Fruit fly (Drosophila melanogaster) whole organism, embryonic: ENCODE data around the gene CG43702.

Experiments used
- Bgb ChIP-seq: fragments of 200-800 bp; sonication (Bioruptor generic); IDR thresholded peaks from 2 replicates; pipeline ENCODE4 v1.3.6; 2022; ENCODE audit warnings: missing biosample characterization, missing genetic modification characterization; ENCODE audit not compliant: partially characterized antibody
- CG11695 ChIP-seq: fragments of 200-800 bp; sonication (Bioruptor generic); IDR thresholded peaks from 3 replicates; pipeline ENCODE4 v1.3.6; 2022; ENCODE audit warnings: missing biosample characterization, missing genetic modification characterization
- CG12219 ChIP-seq: fragments of 200-800 bp; sonication (Bioruptor generic); optimal IDR thresholded peaks from 3 replicates; lab custom pipeline; 2018; ENCODE audit warnings: missing biosample characterization, mild to moderate bottlenecking, missing genetic modification characterization
- CG12236 ChIP-seq: fragments of 200-800 bp; sonication (Bioruptor generic); optimal IDR thresholded peaks from 2 replicates; lab custom pipeline; 2016; ENCODE audit warnings: missing biosample characterization, missing genetic modification characterization
- CG13296 ChIP-seq: fragments of 200-800 bp; sonication (Bioruptor generic); optimal IDR thresholded peaks from 3 replicates; lab custom pipeline; 2018; ENCODE audit warnings: missing biosample characterization, mild to moderate bottlenecking, missing genetic modification characterization
- CG13775 ChIP-seq: fragments of 200-800 bp; sonication (Bioruptor generic); optimal IDR thresholded peaks from 3 replicates; lab custom pipeline; 2017; ENCODE audit warnings: missing biosample characterization, mild to moderate bottlenecking, missing genetic modification characterization
- CG14441 ChIP-seq: fragments of 200-800 bp; sonication (Bioruptor generic); IDR thresholded peaks from 2 replicates; pipeline ENCODE4 v1.3.6; 2022; ENCODE audit warnings: missing biosample characterization, missing genetic modification characterization
- CG15696 ChIP-seq: fragments of 200-800 bp; sonication (Bioruptor generic); optimal IDR thresholded peaks from 2 replicates; lab custom pipeline; 2019; ENCODE audit warnings: missing biosample characterization, mild to moderate bottlenecking, missing genetic modification characterization, moderate library complexity
- CG16863 ChIP-seq: fragments of 200-800 bp; sonication (Bioruptor generic); optimal IDR thresholded peaks from 3 replicates; lab custom pipeline; 2016; ENCODE audit warnings: missing biosample characterization, missing genetic modification characterization
- CG17186 ChIP-seq: fragments of 200-800 bp; sonication (Bioruptor generic); optimal IDR thresholded peaks from 3 replicates; lab custom pipeline; 2017; ENCODE audit warnings: missing biosample characterization, missing genetic modification reagents, missing genetic modification characterization
- CG17612 ChIP-seq: fragments of 200-800 bp; sonication (Bioruptor generic); IDR thresholded peaks from 2 replicates; pipeline ENCODE4 v1.3.6; 2022; ENCODE audit warnings: missing biosample characterization, missing genetic modification characterization
- CG1832 ChIP-seq: fragments of 200-800 bp; sonication (Bioruptor generic); optimal IDR thresholded peaks from 2 replicates; lab custom pipeline; 2017; ENCODE audit warnings: missing biosample characterization, mild to moderate bottlenecking, missing genetic modification characterization, inconsistent platforms
- CG42726 ChIP-seq: fragments of 200-800 bp; sonication (Bioruptor generic); IDR thresholded peaks from 2 replicates; pipeline ENCODE4 v1.3.6; 2022; ENCODE audit warnings: missing biosample characterization, missing genetic modification characterization; ENCODE audit not compliant: partially characterized antibody
- CG5245 ChIP-seq: fragments of 200-800 bp; sonication (Bioruptor generic); optimal IDR thresholded peaks from 3 replicates; lab custom pipeline; 2016; ENCODE audit warnings: missing biosample characterization, missing genetic modification characterization
- CG6175 ChIP-seq: fragments of 200-800 bp; sonication (Bioruptor generic); IDR thresholded peaks from 3 replicates; pipeline ENCODE4 v1.3.6; 2022; ENCODE audit warnings: missing biosample characterization, missing genetic modification characterization
- CG7372 ChIP-seq: fragments of 200-800 bp; sonication (Bioruptor generic); IDR thresholded peaks from 2 replicates; pipeline ENCODE4 v1.3.6; 2022; ENCODE audit warnings: missing biosample characterization, missing genetic modification characterization
- CG7745 ChIP-seq: fragments of 200-800 bp; sonication (Bioruptor generic); optimal IDR thresholded peaks from 2 replicates; lab custom pipeline; 2018; ENCODE audit warnings: missing biosample characterization, mild to moderate bottlenecking, missing genetic modification characterization, moderate library complexity
- CG7786 ChIP-seq: fragments of 200-800 bp; sonication (Bioruptor generic); optimal IDR thresholded peaks from 2 replicates; lab custom pipeline; 2016; ENCODE audit warnings: missing biosample characterization, missing genetic modification characterization
- CG8089 ChIP-seq: fragments of 200-800 bp; sonication (Bioruptor generic); optimal IDR thresholded peaks from 3 replicates; lab custom pipeline; 2016; ENCODE audit warnings: missing biosample characterization, missing genetic modification characterization
- Deaf1 ChIP-seq: fragments of 200-800 bp; optimal IDR thresholded peaks from 3 replicates; lab custom pipeline; 2019; ENCODE audit warnings: missing biosample characterization, mild to moderate bottlenecking, missing genetic modification characterization, moderate library complexity
- Dip2 ChIP-seq: fragments of 200-800 bp; sonication (Bioruptor generic); IDR thresholded peaks from 2 replicates; pipeline ENCODE4 v1.3.6; 2022; ENCODE audit warnings: missing biosample characterization, missing genetic modification characterization
- Hmx ChIP-seq: fragments of 200-800 bp; sonication (Bioruptor generic); optimal IDR thresholded peaks from 2 replicates; lab custom pipeline; 2016; ENCODE audit warnings: missing biosample characterization, missing genetic modification characterization
- Hr78 ChIP-seq, 2 experiments: fragments of 200-800 bp in 1 of 2; fragments of >200 bp in 1 of 2; sonication (Bioruptor generic) in 1 of 2; optimal IDR thresholded peaks; 2 replicates each; lab custom pipeline; 2017 to 2019; ENCODE audit warnings: missing biosample characterization in 2 of 2, missing genetic modification characterization in 2 of 2, mild to moderate bottlenecking in 1 of 2, moderate library complexity in 1 of 2
- Lim3 ChIP-seq: fragments of 200-800 bp; sonication (Bioruptor generic); IDR thresholded peaks from 2 replicates; pipeline ENCODE4 v1.3.6; 2022; ENCODE audit warnings: missing biosample characterization, missing genetic modification characterization
- MESR4 ChIP-seq: fragments of 200-800 bp; sonication (Bioruptor generic); optimal IDR thresholded peaks from 2 replicates; lab custom pipeline; 2018; ENCODE audit warnings: missing biosample characterization, mild to moderate bottlenecking, missing genetic modification characterization, moderate library complexity
- Nf-YA ChIP-seq: fragments of 200-800 bp; sonication (Bioruptor generic); IDR thresholded peaks from 2 replicates; pipeline ENCODE4 v1.3.6; 2022; ENCODE audit warnings: missing biosample characterization, missing genetic modification characterization
- Sox102F ChIP-seq: fragments of 200-800 bp; sonication (Bioruptor generic); optimal IDR thresholded peaks from 2 replicates; lab custom pipeline; 2018; ENCODE audit warnings: missing biosample characterization, mild to moderate bottlenecking, missing genetic modification characterization, moderate library complexity
- Sry-δ ChIP-seq: fragments of 200-800 bp; sonication (Bioruptor generic); optimal IDR thresholded peaks from 2 replicates; lab custom pipeline; 2016; ENCODE audit warnings: missing biosample characterization, missing genetic modification characterization
- chinmo ChIP-seq: fragments of 200-800 bp; sonication (Bioruptor generic); IDR thresholded peaks from 4 replicates; pipeline ENCODE4 v1.3.6; 2022; ENCODE audit warnings: missing biosample characterization, missing genetic modification characterization; ENCODE audit not compliant: partially characterized antibody
- crol ChIP-seq: fragments of 200-800 bp; sonication (Bioruptor generic); IDR thresholded peaks from 2 replicates; pipeline ENCODE4 v1.3.6; 2022; ENCODE audit warnings: missing biosample characterization, missing genetic modification characterization
- cwo ChIP-seq: fragments of 200-800 bp; sonication (Bioruptor generic); optimal IDR thresholded peaks from 3 replicates; lab custom pipeline; 2017; ENCODE audit warnings: missing biosample characterization, missing genetic modification characterization, mild to moderate bottlenecking, moderate library complexity, missing genetic modification reagents
- dati ChIP-seq: fragments of 200-800 bp; sonication (Bioruptor generic); IDR thresholded peaks from 2 replicates; pipeline ENCODE4 v1.3.6; 2022; ENCODE audit warnings: missing biosample characterization, missing genetic modification characterization
- dpn ChIP-seq, 2 experiments: fragments of 200-800 bp; sonication (Bioruptor generic); optimal IDR thresholded peaks; 3 replicates each; lab custom pipeline; 2016; ENCODE audit warnings: missing biosample characterization in 2 of 2, missing genetic modification characterization in 2 of 2
- fd64A ChIP-seq: fragments of 200-800 bp; sonication (Bioruptor generic); optimal IDR thresholded peaks from 3 replicates; lab custom pipeline; 2018; ENCODE audit warnings: missing biosample characterization, mild to moderate bottlenecking, missing genetic modification characterization
- fu2 ChIP-seq: fragments of 200-800 bp; sonication (Bioruptor generic); optimal IDR thresholded peaks from 2 replicates; lab custom pipeline; 2016; ENCODE audit warnings: missing biosample characterization, missing genetic modification characterization
- hb ChIP-seq: fragments of 200-800 bp; sonication (Bioruptor generic); IDR thresholded peaks from 3 replicates; pipeline ENCODE4 v1.3.6; 2022; ENCODE audit warnings: missing biosample characterization, missing genetic modification characterization; ENCODE audit not compliant: partially characterized antibody
- her ChIP-seq: fragments of 200-800 bp; sonication (Bioruptor generic); optimal IDR thresholded peaks from 2 replicates; lab custom pipeline; 2016; ENCODE audit warnings: missing biosample characterization, missing genetic modification characterization
- hkb ChIP-seq, 2 experiments: fragments of 200-800 bp in 1 of 2; fragments of >200 bp in 1 of 2; sonication (Bioruptor generic) in 1 of 2; IDR thresholded peaks in 1 of 2; optimal IDR thresholded peaks in 1 of 2; 2 replicates each; pipeline versions ENCODE4 v1.3.6 to Lab custom; 2017 to 2022; ENCODE audit warnings: missing biosample characterization in 1 of 2, missing genetic modification characterization in 1 of 2
- lilli ChIP-seq: fragments of 200-800 bp; sonication (Bioruptor generic); optimal IDR thresholded peaks from 3 replicates; lab custom pipeline; 2016; ENCODE audit warnings: missing biosample characterization, missing genetic modification characterization
- luna ChIP-seq: fragments of 200-800 bp; sonication (Bioruptor generic); optimal IDR thresholded peaks from 2 replicates; lab custom pipeline; 2016; ENCODE audit warnings: missing biosample characterization, missing genetic modification characterization
- prd ChIP-seq, 3 experiments: fragments of >200 bp in 2 of 3; fragments of 200-800 bp in 1 of 3; sonication (Bioruptor generic) in 1 of 3; optimal IDR thresholded peaks in 2 of 3; IDR thresholded peaks in 1 of 3; 2 replicates in 2 of 3; 3 replicates in 1 of 3; pipeline versions ENCODE4 v1.3.6 to Lab custom; 2017 to 2022; ENCODE audit warnings: missing biosample characterization in 1 of 3, missing genetic modification characterization in 1 of 3
- pros ChIP-seq: fragments of 200-800 bp; sonication (Bioruptor generic); optimal IDR thresholded peaks from 3 replicates; lab custom pipeline; 2019; ENCODE audit warnings: missing biosample characterization, mild to moderate bottlenecking, missing genetic modification characterization, moderate library complexity
- psq ChIP-seq: fragments of 200-800 bp; sonication (Bioruptor generic); optimal IDR thresholded peaks from 2 replicates; lab custom pipeline; 2017; ENCODE audit warnings: missing biosample characterization, missing genetic modification characterization
- seq ChIP-seq: fragments of 200-800 bp; sonication (Bioruptor generic); IDR thresholded peaks from 2 replicates; pipeline ENCODE4 v1.3.6; 2022; ENCODE audit warnings: missing biosample characterization, missing genetic modification characterization
- sim ChIP-seq: fragments of 200-800 bp; sonication (Bioruptor generic); IDR thresholded peaks from 2 replicates; pipeline ENCODE4 v1.3.6; 2022; ENCODE audit warnings: missing biosample characterization, missing genetic modification characterization
- tap ChIP-seq: fragments of 200-800 bp; optimal IDR thresholded peaks from 3 replicates; lab custom pipeline; 2019; ENCODE audit warnings: missing biosample characterization, mild to moderate bottlenecking, missing genetic modification characterization, moderate library complexity
- toy ChIP-seq: fragments of 200-800 bp; sonication (Bioruptor generic); IDR thresholded peaks from 2 replicates; pipeline ENCODE4 v1.3.6; 2022; ENCODE audit warnings: missing biosample characterization, missing genetic modification characterization
- tup ChIP-seq: fragments of 200-800 bp; sonication (Bioruptor generic); optimal IDR thresholded peaks from 2 replicates; lab custom pipeline; 2016; ENCODE audit warnings: missing biosample characterization, mild to moderate bottlenecking, missing genetic modification characterization, moderate library complexity
- wdn ChIP-seq: fragments of 200-800 bp; sonication (Bioruptor generic); IDR thresholded peaks from 2 replicates; pipeline ENCODE4 v1.3.6; 2022; ENCODE audit warnings: missing biosample characterization, missing genetic modification characterization

The CG43702 gene

dm6 chr3L:21279876-21280566 lies 18.5 kb upstream of the CG43702 start, which contains the start of gene AcCoAS (continued):
- TF ChIP-seq her (GFP tag; lab: Kevin White, UChicago), result peak; percentile 36
- TF ChIP-seq MESR4 (GFP tag; lab: Kevin White, UChicago), result no peak
- TF ChIP-seq tap, result no peak
- TF ChIP-seq Hmx (GFP tag; lab: Kevin White, UChicago), result no peak
- no peak for TF ChIP-seq crol (GFP tag; lab: Robert Waterston, UW)
- no peak for TF ChIP-seq seq (GFP tag; lab: Robert Waterston, UW)
- no peak for TF ChIP-seq fu2 (GFP tag; lab: Kevin White, UChicago)
- no peak for TF ChIP-seq CG1832 (GFP tag; lab: Kevin White, UChicago)
- no peak for TF ChIP-seq CG17186
- TF ChIP-seq CG8089 (GFP tag; lab: Kevin White, UChicago), result no peak
- no peak for TF ChIP-seq Sry-δ (GFP tag; lab: Kevin White, UChicago)
- no peak for TF ChIP-seq sim (GFP tag; lab: Robert Waterston, UW)
- TF ChIP-seq tup, result no peak
- no peak for TF ChIP-seq psq (GFP tag; lab: Kevin White, UChicago)
- no peak for TF ChIP-seq CG17612 (GFP tag; lab: Robert Waterston, UW)
- TF ChIP-seq luna (GFP tag; lab: Kevin White, UChicago), result no peak
- no peak for TF ChIP-seq CG12236 (GFP tag; lab: Kevin White, UChicago)
- TF ChIP-seq prd (optimal IDR thresholded peaks at IDR 0.05; lab: Kevin White, UChicago), result no peak
- TF ChIP-seq prd (GFP tag; IDR thresholded peaks at IDR 0.05; lab: Robert Waterston, UW), result no peak
- no peak for TF ChIP-seq Dip2 (GFP tag; lab: Robert Waterston, UW)
- peak; percentile 81; the same call in 2 of the 4 replicates for TF ChIP-seq chinmo
- TF ChIP-seq CG16863, result no peak
- no peak for TF ChIP-seq CG12219 (GFP tag; lab: Kevin White, UChicago)
- TF ChIP-seq fd64A (GFP tag; lab: Kevin White, UChicago), result no peak
- no peak for TF ChIP-seq toy (GFP tag; lab: Robert Waterston, UW)
- no peak for TF ChIP-seq dati
- no peak for TF ChIP-seq CG7745
- TF ChIP-seq Deaf1 (tag; lab: Kevin White, UChicago), result peak; percentile 92
- TF ChIP-seq CG7786 (GFP tag; lab: Kevin White, UChicago), result peak; percentile 58
- TF ChIP-seq CG15696, result no peak
- TF ChIP-seq CG6175 (GFP tag; lab: Robert Waterston, UW), result no peak
- TF ChIP-seq pros (GFP tag; lab: Kevin White, UChicago), result peak; percentile 56
- TF ChIP-seq Sox102F (GFP tag; lab: Kevin White, UChicago), result no peak
- peak; percentile 71 for TF ChIP-seq lilli (GFP tag; lab: Kevin White, UChicago)
- no peak for TF ChIP-seq Nf-YA (GFP tag; lab: Robert Waterston, UW)
- 0 out of 3 replicates have a peak, but pooled peaks have one; percentile 29 for TF ChIP-seq CG11695 (GFP tag; lab: Robert Waterston, UW)
- no peak for TF ChIP-seq CG14441 (GFP tag; lab: Robert Waterston, UW)
- TF ChIP-seq dpn (GFP tag; optimal IDR thresholded peaks at IDR 0.05; lab: Kevin White, UChicago), result peak in 1 of 2 experiments; percentile 36
- TF ChIP-seq hkb (optimal IDR thresholded peaks at IDR 0.05; lab: Kevin White, UChicago), result no peak
- TF ChIP-seq hkb (GFP tag; IDR thresholded peaks at IDR 0.05; lab: Robert Waterston, UW), result 0 out of 2 replicates have a peak, but pooled peaks have one; percentile 37
- TF ChIP-seq Bgb (GFP tag; lab: Robert Waterston, UW), result peak; percentile 68
- TF ChIP-seq wdn (GFP tag; lab: Robert Waterston, UW), result no peak
- TF ChIP-seq cwo, result peak; percentile 96
- TF ChIP-seq CG7372 (GFP tag; lab: Robert Waterston, UW), result no peak
- TF ChIP-seq Lim3 (GFP tag; lab: Robert Waterston, UW), result no peak
- peak in 1 of 2 experiments; percentile 51 for TF ChIP-seq Hr78 (GFP tag; optimal IDR thresholded peaks at IDR 0.05; lab: Kevin White, UChicago)
- TF ChIP-seq CG5245 (GFP tag; lab: Kevin White, UChicago), result no peak
- no peak for TF ChIP-seq hb (GFP tag; lab: Robert Waterston, UW)
- peak; percentile 71 for TF ChIP-seq CG13296 (GFP tag; lab: Kevin White, UChicago)
- TF ChIP-seq CG13775 (GFP tag; lab: Kevin White, UChicago), result no peak
- TF ChIP-seq CG42726 (GFP tag; lab: Robert Waterston, UW), result no peak
